Worm (Caenorhabditis elegans): ENCODE results near the gene tag-51.
A peak's percentile ranks its signal among the peaks of the same experiment; 100 is the strongest.

The tag-51 gene

DNA sequence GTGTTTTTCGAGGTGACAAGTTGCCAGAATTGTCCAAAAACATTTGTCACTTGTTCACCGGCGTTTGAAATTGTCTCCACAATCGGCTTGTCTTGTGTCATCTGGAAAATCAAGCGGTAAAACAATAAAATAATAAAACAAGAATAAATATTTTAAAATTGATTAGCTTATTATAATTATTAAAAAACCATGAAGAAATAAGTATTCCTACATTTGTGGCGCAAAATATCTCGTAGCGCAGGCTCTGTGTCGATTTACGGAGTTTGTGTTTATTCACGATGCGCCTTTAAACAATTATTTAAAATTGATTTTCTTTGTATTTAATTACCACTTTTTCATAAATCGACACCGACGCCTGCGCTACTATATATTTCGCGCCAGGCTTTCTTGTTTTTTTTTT is 1.7 kb upstream of the tag-51 start, which contains the start of gene moma-1:
Gene moma-1, minus strand, starts transcription at position 101 of the 400 bp plus-strand sequence.
- no peak for TF ChIP-seq ref-1 (GFP tag; conservative IDR thresholded peaks at IDR 0.05)
- TF ChIP-seq cog-1 (tag; optimal IDR thresholded peaks at IDR 0.05), result no peak
- no peak for TF ChIP-seq klf-2 (GFP tag; conservative IDR thresholded peaks at IDR 0.05)
- no peak for TF ChIP-seq T22C8.4 (GFP tag; IDR thresholded peaks at IDR 0.05)
- no peak for TF ChIP-seq ztf-23 (GFP tag; IDR thresholded peaks at IDR 0.05)
- no peak for TF ChIP-seq ztf-29 (GFP tag; IDR thresholded peaks at IDR 0.05)
- TF ChIP-seq tab-1 (GFP tag; IDR thresholded peaks at IDR 0.05), result no peak
- no peak for TF ChIP-seq med-1 (GFP tag; optimal IDR thresholded peaks at IDR 0.05; ENCODE audit: insufficient read depth)

- TF ChIP-seq med-1 (GFP tag; optimal IDR thresholded peaks at IDR 0.05; ENCODE audit: insufficient read depth), result no peak
- no peak for TF ChIP-seq ref-1 (GFP tag; conservative IDR thresholded peaks at IDR 0.05)
- no peak for TF ChIP-seq flt-1 (GFP tag; IDR thresholded peaks at IDR 0.05)
- no peak for TF ChIP-seq T22C8.4 (GFP tag; IDR thresholded peaks at IDR 0.05)
- no peak for TF ChIP-seq cog-1 (tag; optimal IDR thresholded peaks at IDR 0.05)
- TF ChIP-seq klf-2 (GFP tag; conservative IDR thresholded peaks at IDR 0.05), result no peak
- TF ChIP-seq tab-1 (GFP tag; IDR thresholded peaks at IDR 0.05), result no peak
- no peak for TF ChIP-seq ztf-23 (GFP tag; IDR thresholded peaks at IDR 0.05)
- TF ChIP-seq ztf-29 (GFP tag; IDR thresholded peaks at IDR 0.05), result no peak
Observed at ce11 chrIII:853414-853813, 607 bp upstream of the tag-51 start.

- TF ChIP-seq ztf-23 (GFP tag; IDR thresholded peaks at IDR 0.05), result no peak
- TF ChIP-seq flt-1 (GFP tag; IDR thresholded peaks at IDR 0.05), result no peak
- TF ChIP-seq med-1 (GFP tag; optimal IDR thresholded peaks at IDR 0.05; ENCODE audit: insufficient read depth), result no peak
- TF ChIP-seq ref-1 (GFP tag; conservative IDR thresholded peaks at IDR 0.05), result no peak
Observed at ce11 chrIII:856260-856659, 2.2 kb downstream of the tag-51 start, which contains the start of gene K02F3.12. Gene K02F3.12, plus strand, starts transcription at chrIII:856560.

DNA sequence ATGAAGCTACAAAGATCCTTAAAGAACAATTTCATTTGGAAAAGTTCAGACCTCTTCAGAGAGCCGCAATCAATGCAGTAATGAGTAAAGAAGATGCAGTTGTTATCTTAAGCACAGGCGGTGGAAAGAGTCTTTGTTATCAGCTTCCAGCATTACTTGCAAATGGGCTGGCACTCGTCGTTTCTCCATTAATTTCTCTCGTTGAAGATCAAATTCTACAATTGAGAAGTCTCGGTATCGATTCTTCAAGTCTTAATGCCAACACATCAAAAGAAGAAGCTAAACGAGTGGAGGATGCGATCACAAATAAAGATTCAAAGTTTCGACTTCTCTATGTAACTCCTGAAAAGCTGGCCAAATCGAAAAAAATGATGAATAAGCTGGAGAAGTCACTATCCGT is 2.9 kb downstream of the tag-51 start:
- TF ChIP-seq ztf-23 (GFP tag; IDR thresholded peaks at IDR 0.05) (no peak), ztf-29 (GFP tag; IDR thresholded peaks at IDR 0.05) (no peak), T22C8.4 (GFP tag; IDR thresholded peaks at IDR 0.05) (no peak), klf-2 (GFP tag; conservative IDR thresholded peaks at IDR 0.05) (no peak), tab-1 (GFP tag; IDR thresholded peaks at IDR 0.05) (no peak), cog-1 (tag; optimal IDR thresholded peaks at IDR 0.05) (no peak), med-1 (GFP tag; optimal IDR thresholded peaks at IDR 0.05; ENCODE audit: insufficient read depth) (no peak), ref-1 (GFP tag; conservative IDR thresholded peaks at IDR 0.05) (no peak), flt-1 (GFP tag; IDR thresholded peaks at IDR 0.05) (no peak)

DNA sequence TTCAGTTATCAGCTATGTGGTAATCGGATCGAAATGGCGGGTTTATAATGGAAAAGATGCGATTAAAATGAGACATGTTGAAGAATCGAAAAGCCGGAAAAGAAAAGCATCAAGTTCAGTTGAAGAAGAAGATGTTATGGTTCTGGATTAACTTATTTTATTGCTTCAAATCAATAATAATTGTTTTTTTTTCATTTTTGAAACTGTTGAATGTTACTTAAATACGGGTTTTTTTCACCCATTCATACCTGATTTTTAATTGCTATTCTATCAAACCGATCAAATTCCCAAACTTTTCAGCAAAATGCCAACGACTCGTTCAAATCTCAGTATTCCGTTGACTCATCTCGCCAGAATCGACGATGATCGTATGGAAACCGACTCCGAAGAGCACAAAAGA is 5.9 kb downstream of the tag-51 start, which contains the start of gene exos-4.2:
Gene exos-4.2, plus strand, starts transcription at position 301 of the 400 bp plus-strand sequence.
- TF ChIP-seq T22C8.4 (GFP tag; IDR thresholded peaks at IDR 0.05), result no peak

- TF ChIP-seq ztf-23 (GFP tag; IDR thresholded peaks at IDR 0.05), result no peak
- no peak for TF ChIP-seq tab-1 (GFP tag; IDR thresholded peaks at IDR 0.05)
- TF ChIP-seq cog-1 (tag; optimal IDR thresholded peaks at IDR 0.05), result no peak
- no peak for TF ChIP-seq med-1 (GFP tag; optimal IDR thresholded peaks at IDR 0.05; ENCODE audit: insufficient read depth)
- TF ChIP-seq ztf-29 (GFP tag; IDR thresholded peaks at IDR 0.05), result no peak
- TF ChIP-seq ref-1 (GFP tag; conservative IDR thresholded peaks at IDR 0.05), result no peak
- TF ChIP-seq flt-1 (GFP tag; IDR thresholded peaks at IDR 0.05), result no peak
- no peak for TF ChIP-seq T22C8.4 (GFP tag; IDR thresholded peaks at IDR 0.05)
- no peak for TF ChIP-seq klf-2 (GFP tag; conservative IDR thresholded peaks at IDR 0.05)
Observed at ce11 chrIII:861819-862356, 7.9 kb downstream of the tag-51 start, which contains the start of gene arx-4. Gene arx-4, plus strand, starts transcription at chrIII:862306.

DNA sequence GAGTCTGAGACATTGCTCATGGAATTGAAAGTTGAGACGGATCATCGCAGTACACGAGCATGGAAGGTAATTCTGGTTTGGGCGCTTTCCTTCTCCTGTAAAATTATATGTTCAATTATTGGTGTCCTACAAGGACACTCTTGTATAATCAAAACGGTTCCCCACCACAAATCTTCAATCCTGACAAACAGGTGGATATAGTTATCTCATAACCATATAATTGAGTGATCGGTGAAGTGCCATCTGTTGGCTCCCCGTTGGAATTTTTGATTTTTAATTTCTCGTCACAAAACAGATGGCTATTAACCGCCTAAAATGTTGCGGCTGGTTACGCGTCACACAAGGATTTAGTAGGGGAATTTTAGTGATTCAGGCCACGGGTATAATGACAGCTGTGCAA is 14.8 kb downstream of the tag-51 start:
- no peak for TF ChIP-seq ztf-23 (GFP tag; IDR thresholded peaks at IDR 0.05)
- no peak for TF ChIP-seq cog-1 (tag; optimal IDR thresholded peaks at IDR 0.05)
- TF ChIP-seq med-1 (GFP tag; optimal IDR thresholded peaks at IDR 0.05; ENCODE audit: insufficient read depth), result no peak
- no peak for TF ChIP-seq ref-1 (GFP tag; conservative IDR thresholded peaks at IDR 0.05)
- TF ChIP-seq T22C8.4 (GFP tag; IDR thresholded peaks at IDR 0.05), result no peak

DNA sequence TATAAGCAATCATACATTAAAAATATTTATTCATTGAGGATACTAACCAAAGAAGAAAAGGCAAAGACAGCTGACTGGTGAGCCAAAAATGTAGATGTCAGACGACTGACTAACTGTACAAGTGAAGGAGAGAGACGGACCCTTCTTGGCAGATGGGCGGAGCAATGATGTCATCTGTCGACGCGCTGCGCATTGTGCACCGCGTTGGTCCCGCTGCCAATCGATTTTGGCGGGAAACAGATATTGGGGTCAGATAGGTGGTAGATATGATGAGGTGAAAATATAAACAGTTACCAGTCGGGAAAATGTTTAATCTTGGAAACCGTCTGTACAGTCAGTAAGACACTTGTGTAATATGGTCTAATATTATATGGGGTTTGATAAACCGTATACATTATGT is 15.8 kb downstream of the tag-51 start, which contains the start of gene T24C4.2:
Gene T24C4.2, minus strand, starts transcription at position 101 of the 400 bp plus-strand sequence.
- TF ChIP-seq klf-2 (GFP tag; conservative IDR thresholded peaks at IDR 0.05) (no peak), T22C8.4 (GFP tag; IDR thresholded peaks at IDR 0.05) (0 out of 2 replicates have a peak, but pooled peaks have one; percentile 19)

DNA sequence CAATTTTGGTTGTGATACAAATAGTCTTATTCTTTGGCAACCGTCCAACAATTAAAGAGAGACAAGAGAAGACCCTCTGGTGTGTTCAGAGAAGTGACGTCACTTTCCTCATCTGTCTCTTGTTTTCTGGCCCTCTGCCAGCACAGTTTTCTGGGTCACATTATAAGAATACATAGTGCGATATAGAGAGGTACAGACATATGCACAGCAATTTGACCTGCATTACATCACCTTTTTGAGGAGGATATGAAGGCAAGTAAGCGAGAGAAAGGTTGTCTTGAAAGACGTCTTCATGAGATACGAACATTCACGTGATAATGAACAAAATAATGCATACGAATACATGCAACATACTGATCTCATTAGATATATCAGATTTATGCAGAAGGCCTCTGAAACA is 16.5 kb downstream of the tag-51 start:
- TF ChIP-seq tab-1 (GFP tag; IDR thresholded peaks at IDR 0.05) (no peak), ztf-23 (GFP tag; IDR thresholded peaks at IDR 0.05) (no peak), ref-1 (GFP tag; conservative IDR thresholded peaks at IDR 0.05) (no peak), T22C8.4 (GFP tag; IDR thresholded peaks at IDR 0.05) (no peak), flt-1 (GFP tag; IDR thresholded peaks at IDR 0.05) (no peak)

DNA sequence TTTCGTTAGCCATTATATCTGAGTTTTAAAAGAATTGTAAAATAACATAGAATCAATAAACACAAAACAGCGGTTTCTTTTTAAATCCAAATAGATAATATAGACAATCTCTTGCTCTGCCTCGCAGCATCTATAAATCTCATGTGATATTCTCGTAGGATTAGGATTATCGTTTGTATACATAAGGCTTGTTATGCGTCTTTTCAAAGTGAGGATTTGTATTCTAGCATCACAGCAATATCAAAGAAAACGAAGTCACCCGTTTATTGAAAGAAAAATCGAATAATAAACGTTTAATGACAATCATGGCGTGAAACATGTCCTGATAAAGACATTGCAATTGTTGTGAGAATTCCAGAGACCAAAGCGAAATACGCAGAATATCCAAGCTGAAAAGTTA is 18.4 kb downstream of the tag-51 start, which contains the start of the genes T24C4.3 and clc-20:
Gene T24C4.3, minus strand, starts transcription at position 101 of the 400 bp plus-strand sequence.
Gene clc-20, plus strand, starts transcription at position 211 of the 400 bp plus-strand sequence.
- TF ChIP-seq klf-2 (GFP tag; conservative IDR thresholded peaks at IDR 0.05) (no peak), med-1 (GFP tag; optimal IDR thresholded peaks at IDR 0.05; ENCODE audit: insufficient read depth) (no peak), cog-1 (tag; optimal IDR thresholded peaks at IDR 0.05) (no peak), ztf-29 (GFP tag; IDR thresholded peaks at IDR 0.05) (no peak), ztf-23 (GFP tag; IDR thresholded peaks at IDR 0.05) (no peak), T22C8.4 (GFP tag; IDR thresholded peaks at IDR 0.05) (no peak), flt-1 (GFP tag; IDR thresholded peaks at IDR 0.05) (no peak), tab-1 (GFP tag; IDR thresholded peaks at IDR 0.05) (no peak), ref-1 (GFP tag; conservative IDR thresholded peaks at IDR 0.05) (no peak)
